Fruit fly (Drosophila melanogaster) whole organism, prepupa: ENCODE results near the gene Fatp1.

Experiments used
- CG10631 ChIP-seq: fragments of 200-800 bp; sonication (Bioruptor generic); optimal IDR thresholded peaks from 2 replicates; lab custom pipeline; 2016; ENCODE audit warnings: missing biosample characterization, missing genetic modification characterization
- CG10669 ChIP-seq: fragments of 200-800 bp; sonication (Bioruptor generic); optimal IDR thresholded peaks from 3 replicates; lab custom pipeline; 2018; ENCODE audit warnings: missing biosample characterization, mild to moderate bottlenecking, missing genetic modification characterization, moderate library complexity
- CG11762 ChIP-seq: fragments of 200-800 bp; sonication (Bioruptor generic); optimal IDR thresholded peaks from 3 replicates; lab custom pipeline; 2016; ENCODE audit warnings: missing biosample characterization, missing genetic modification characterization; ENCODE audit not compliant: insufficient read depth
- CG11902 ChIP-seq: fragments of 200-800 bp; sonication (Bioruptor generic); optimal IDR thresholded peaks from 3 replicates; lab custom pipeline; 2016; ENCODE audit warnings: missing biosample characterization, missing genetic modification characterization
- CG15336 ChIP-seq: fragments of 200-800 bp; sonication (Bioruptor generic); IDR thresholded peaks from 2 replicates; pipeline ENCODE4 v1.3.6; 2022; ENCODE audit warnings: missing biosample characterization, missing genetic modification characterization
- CG1621 ChIP-seq: fragments of 200-800 bp; sonication (Bioruptor generic); optimal IDR thresholded peaks from 3 replicates; lab custom pipeline; 2018; ENCODE audit warnings: missing biosample characterization, mild to moderate bottlenecking, missing genetic modification characterization
- CG16779 ChIP-seq: fragments of 200-800 bp; sonication (Bioruptor generic); optimal IDR thresholded peaks from 3 replicates; lab custom pipeline; 2017; ENCODE audit warnings: missing biosample characterization, mild to moderate bottlenecking, missing genetic modification characterization
- CG3032 ChIP-seq: fragments of 200-800 bp; optimal IDR thresholded peaks from 2 replicates; lab custom pipeline; 2019; ENCODE audit warnings: missing biosample characterization, mild to moderate bottlenecking, missing genetic modification characterization, moderate library complexity
- CG6163 ChIP-seq: fragments of 200-800 bp; sonication (Bioruptor generic); IDR thresholded peaks from 3 replicates; pipeline ENCODE4 v1.3.6; 2022; ENCODE audit warnings: missing biosample characterization, missing genetic modification characterization
- CG6276 ChIP-seq: fragments of 200-800 bp; sonication (Bioruptor generic); optimal IDR thresholded peaks from 2 replicates; lab custom pipeline; 2017; ENCODE audit warnings: missing biosample characterization, mild to moderate bottlenecking, missing genetic modification characterization
- CG6792 ChIP-seq: fragments of 200-800 bp; sonication (Bioruptor generic); optimal IDR thresholded peaks from 3 replicates; lab custom pipeline; 2016; ENCODE audit warnings: missing biosample characterization, missing genetic modification characterization
- CG6808 ChIP-seq: fragments of 200-800 bp; sonication (Bioruptor generic); optimal IDR thresholded peaks from 3 replicates; lab custom pipeline; 2017; ENCODE audit warnings: missing biosample characterization, missing genetic modification characterization, mild to moderate bottlenecking, moderate library complexity, missing genetic modification reagents
- CG6854 ChIP-seq: fragments of 200-800 bp; sonication (Bioruptor generic); optimal IDR thresholded peaks from 2 replicates; lab custom pipeline; 2017; ENCODE audit warnings: missing biosample characterization, mild to moderate bottlenecking, missing genetic modification characterization
- CG8119 ChIP-seq: fragments of 200-800 bp; sonication (Bioruptor generic); IDR thresholded peaks from 3 replicates; pipeline ENCODE4 v1.3.6; 2022; ENCODE audit warnings: missing biosample characterization, missing genetic modification characterization
- CG9139 ChIP-seq: fragments of 200-800 bp; sonication (Bioruptor generic); optimal IDR thresholded peaks from 3 replicates; lab custom pipeline; 2017; ENCODE audit warnings: missing biosample characterization, mild to moderate bottlenecking, missing genetic modification characterization
- Eip75B ChIP-seq: fragments of 200-800 bp; sonication (Bioruptor generic); optimal IDR thresholded peaks from 3 replicates; lab custom pipeline; 2016; ENCODE audit warnings: missing biosample characterization, missing genetic modification characterization
- Eip78C ChIP-seq: fragments of 200-800 bp; sonication (Bioruptor generic); peaks from one replicate; lab custom pipeline; 2016; ENCODE audit warnings: missing biosample characterization, missing genetic modification characterization
- Gug ChIP-seq: fragments of 200-800 bp; sonication (Bioruptor generic); IDR thresholded peaks from 2 replicates; pipeline ENCODE4 v1.3.6; 2022; ENCODE audit warnings: missing biosample characterization, missing genetic modification characterization
- Hr38 ChIP-seq: sonication (Bioruptor generic); optimal IDR thresholded peaks from 2 replicates; lab custom pipeline; 2016; ENCODE audit warnings: missing biosample characterization, missing genetic modification characterization
- Hr4 ChIP-seq: fragments of 200-800 bp; sonication (Bioruptor generic); optimal IDR thresholded peaks from 3 replicates; lab custom pipeline; 2016; ENCODE audit warnings: missing biosample characterization, missing genetic modification characterization
- Lpt ChIP-seq: fragments of 200-800 bp; sonication (Bioruptor generic); optimal IDR thresholded peaks from 3 replicates; lab custom pipeline; 2016; ENCODE audit warnings: missing biosample characterization, missing genetic modification characterization
- Met ChIP-seq: fragments of 200-800 bp; sonication (Bioruptor generic); optimal IDR thresholded peaks from 3 replicates; lab custom pipeline; 2016; ENCODE audit warnings: missing biosample characterization, missing genetic modification characterization
- OdsH ChIP-seq: fragments of 200-800 bp; sonication (Bioruptor generic); optimal IDR thresholded peaks from 3 replicates; lab custom pipeline; 2016; ENCODE audit warnings: missing biosample characterization, missing genetic modification characterization
- Sox14 ChIP-seq: fragments of 200-800 bp; sonication (Bioruptor generic); optimal IDR thresholded peaks from 3 replicates; lab custom pipeline; 2016; ENCODE audit warnings: missing biosample characterization, missing genetic modification characterization
- acj6 ChIP-seq: fragments of 200-800 bp; sonication (Bioruptor generic); optimal IDR thresholded peaks from 3 replicates; lab custom pipeline; 2016; ENCODE audit warnings: missing biosample characterization, missing genetic modification characterization
- cyc ChIP-seq: fragments of 200-800 bp; sonication (Bioruptor generic); optimal IDR thresholded peaks from 3 replicates; lab custom pipeline; 2016; ENCODE audit warnings: missing biosample characterization, missing genetic modification characterization
- dac ChIP-seq: fragments of 200-800 bp; sonication (Bioruptor generic); optimal IDR thresholded peaks from 2 replicates; lab custom pipeline; 2017; ENCODE audit warnings: missing biosample characterization, mild to moderate bottlenecking, missing genetic modification characterization
- dsx ChIP-seq: fragments of 200-800 bp; optimal IDR thresholded peaks from 3 replicates; lab custom pipeline; 2019; ENCODE audit warnings: missing biosample characterization, mild to moderate bottlenecking, missing genetic modification characterization, moderate library complexity; ENCODE audit not compliant: poor library complexity, severe bottlenecking
- eg ChIP-seq: fragments of 200-800 bp; sonication (Bioruptor generic); IDR thresholded peaks from 3 replicates; pipeline ENCODE4 v1.3.6; 2022; ENCODE audit warnings: missing biosample characterization, missing genetic modification characterization
- esn ChIP-seq: fragments of 200-800 bp; sonication (Bioruptor generic); optimal IDR thresholded peaks from 2 replicates; lab custom pipeline; 2016; ENCODE audit warnings: missing biosample characterization, mild to moderate bottlenecking, missing genetic modification characterization, moderate library complexity
- fd85E ChIP-seq: fragments of 200-800 bp; sonication (Bioruptor generic); optimal IDR thresholded peaks from 3 replicates; lab custom pipeline; 2016; ENCODE audit warnings: missing biosample characterization, missing genetic modification characterization
- net ChIP-seq: fragments of 200-800 bp; sonication (Bioruptor generic); optimal IDR thresholded peaks from 3 replicates; lab custom pipeline; 2016; ENCODE audit warnings: missing biosample characterization, missing genetic modification characterization
- salr ChIP-seq, 2 experiments: fragments of 200-800 bp; sonication (Bioruptor generic); optimal IDR thresholded peaks; 3 replicates each; lab custom pipeline; 2016 to 2018; ENCODE audit warnings: missing biosample characterization in 2 of 2, missing genetic modification characterization in 2 of 2, mild to moderate bottlenecking in 1 of 2
- spab ChIP-seq: fragments of 200-800 bp; sonication (Bioruptor generic); optimal IDR thresholded peaks from 2 replicates; lab custom pipeline; 2017; ENCODE audit warnings: missing biosample characterization, mild to moderate bottlenecking, missing genetic modification characterization, missing genetic modification reagents
- ss ChIP-seq, 2 experiments: fragments of 200-800 bp; sonication (Bioruptor generic); optimal IDR thresholded peaks; 2 replicates in 1 of 2; 3 replicates in 1 of 2; lab custom pipeline; 2017 to 2018; ENCODE audit warnings: mild to moderate bottlenecking in 2 of 2, missing biosample characterization in 2 of 2, missing genetic modification characterization in 2 of 2, moderate library complexity in 1 of 2
- svp ChIP-seq: fragments of 200-800 bp; sonication (Bioruptor generic); peaks from one replicate; lab custom pipeline; 2016; ENCODE audit warnings: missing biosample characterization, missing genetic modification characterization
- topi ChIP-seq: fragments of 200-800 bp; sonication (Bioruptor generic); optimal IDR thresholded peaks from 3 replicates; lab custom pipeline; 2016; ENCODE audit warnings: missing biosample characterization, missing genetic modification characterization
- vri ChIP-seq: fragments of 200-800 bp; sonication (Bioruptor generic); optimal IDR thresholded peaks from 3 replicates; lab custom pipeline; 2016; ENCODE audit warnings: missing biosample characterization, mild to moderate bottlenecking, missing genetic modification characterization

Fatp1 gene

DNA sequence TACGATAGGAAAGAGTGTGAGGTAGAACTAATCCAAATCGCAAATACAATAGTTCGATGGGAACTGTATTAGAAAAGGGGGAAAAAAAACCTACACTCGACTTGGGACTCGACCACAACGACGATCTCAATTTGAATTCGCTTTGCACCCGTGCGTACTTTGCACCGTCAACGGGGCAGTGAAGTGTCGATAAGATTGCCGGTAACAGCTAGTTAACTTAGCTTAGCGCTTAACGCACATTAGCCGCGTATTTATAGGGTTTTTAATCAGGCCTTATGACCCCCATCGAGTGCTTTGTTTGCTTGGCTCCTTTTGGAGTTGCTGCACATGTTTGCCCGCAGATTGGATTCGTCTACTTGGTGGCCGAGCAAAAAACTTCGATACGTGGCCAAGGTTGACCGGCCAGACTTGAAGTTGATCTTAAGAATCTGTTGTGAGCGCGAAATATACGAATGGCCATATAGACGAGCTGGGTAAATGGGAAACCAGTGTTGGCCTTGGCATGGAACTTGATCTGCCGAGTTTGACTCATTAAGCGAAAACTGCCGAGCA, 2.4 kb downstream of the Fatp1 start:
- no peak for TF ChIP-seq fd85E
- TF ChIP-seq CG8119 (GFP tag; lab: Robert Waterston, UW), result 0 out of 3 replicates have a peak, but pooled peaks have one; percentile 21
- TF ChIP-seq net (GFP tag; lab: Kevin White, UChicago), result peak; percentile 28
- TF ChIP-seq eg (GFP tag; lab: Robert Waterston, UW), result 0 out of 3 replicates have a peak, but pooled peaks have one; percentile 20
- TF ChIP-seq CG6276 (GFP tag; lab: Kevin White, UChicago), result peak; percentile 49
- TF ChIP-seq CG6163 (GFP tag; lab: Robert Waterston, UW), result no peak
- peak; percentile 1 to 32 for TF ChIP-seq ss (GFP tag; optimal IDR thresholded peaks at IDR 0.05; lab: Kevin White, UChicago)
- TF ChIP-seq CG6808 (GFP tag; lab: Kevin White, UChicago), result peak; percentile 29
- no peak for TF ChIP-seq CG10631 (GFP tag; lab: Kevin White, UChicago)
- 0 out of 2 replicates have a peak, but pooled peaks have one; percentile 14 for TF ChIP-seq CG15336
- no peak for TF ChIP-seq CG3032 (tag; lab: Kevin White, UChicago)

dm6 chr2L:10513837-10514499, 3.0 kb downstream of the Fatp1 start:
- TF ChIP-seq Eip78C (peak; percentile 55), CG3032 (tag; lab: Kevin White, UChicago) (no peak), Gug (no peak), CG10669 (peak; percentile 38)

- TF ChIP-seq cyc (GFP tag; lab: Kevin White, UChicago) (no peak), topi (GFP tag; lab: Kevin White, UChicago) (no peak), Eip78C (peak; percentile 38), eg (GFP tag; lab: Robert Waterston, UW) (no peak), CG15336 (no peak)
Observed at dm6 chr2L:10510843-10511242, 6.2 kb downstream of the Fatp1 start.

DNA sequence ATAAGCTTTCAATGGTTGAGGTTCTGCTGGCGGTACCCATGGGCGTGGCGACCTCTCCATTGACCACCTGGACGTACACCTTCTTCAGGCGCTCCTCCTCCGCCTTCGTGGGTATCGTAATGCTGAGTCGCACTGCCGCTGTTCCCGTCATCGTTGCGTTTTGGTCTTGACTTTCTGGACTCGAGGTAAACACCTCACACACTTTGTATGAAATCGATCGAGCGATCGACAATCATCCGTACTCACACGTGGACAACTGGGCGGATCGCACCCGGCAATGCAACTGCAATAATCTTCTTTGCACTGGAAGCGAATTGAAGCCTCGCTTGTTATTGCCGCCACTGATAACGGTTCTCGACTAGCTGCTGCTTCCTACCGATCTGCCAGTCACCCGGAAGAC, 6.9 kb downstream of the Fatp1 start, which contains the start of gene CG7384:
CG7384 (minus strand) TSS at position 366 of the 400 bp plus-strand sequence.
- TF ChIP-seq Sox14, result no peak
- peak; percentile 84 for TF ChIP-seq svp (GFP tag; lab: Kevin White, UChicago)
- peak; percentile 81 for TF ChIP-seq dsx (GFP tag; lab: Kevin White, UChicago)
- 0 out of 3 replicates have a peak, but pooled peaks have one; percentile 14 for TF ChIP-seq eg (GFP tag; lab: Robert Waterston, UW)
- TF ChIP-seq, all 60 proteins: peak for 3

DNA sequence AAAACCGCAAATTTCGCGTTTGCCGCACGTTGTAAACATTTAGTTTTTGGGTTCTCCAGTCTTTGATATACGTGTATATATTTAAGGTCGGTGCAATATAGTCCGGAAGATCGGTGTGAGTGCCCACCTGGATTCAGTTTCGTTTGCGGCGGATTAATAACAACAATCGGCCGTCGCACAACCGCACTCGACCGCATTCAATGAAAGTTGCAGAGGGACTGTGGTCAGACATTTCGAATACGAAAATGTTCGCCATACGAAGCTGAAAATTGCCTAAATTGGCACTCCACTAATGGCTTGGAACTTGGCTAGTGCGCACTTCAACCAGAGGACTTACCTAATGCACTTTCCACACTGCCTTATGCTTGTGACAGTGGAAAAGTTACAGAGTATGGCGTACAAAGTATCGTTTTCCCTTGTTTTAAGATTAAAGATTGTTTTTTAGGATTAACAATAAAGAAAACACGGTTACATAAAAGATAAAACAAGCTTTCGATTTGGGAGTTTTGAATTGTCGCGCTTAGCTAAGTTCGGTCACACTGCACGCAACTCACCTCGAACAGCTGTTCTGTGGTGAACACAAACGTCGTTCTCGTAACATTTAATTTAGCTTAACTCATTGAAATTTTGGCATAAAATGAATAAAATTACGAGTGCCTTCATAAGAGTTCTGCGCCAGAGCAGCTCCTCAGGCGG, 10.3 kb downstream of the Fatp1 start, which contains the start of the genes Myo31DF and CG6094:
Myo31DF (minus strand) TSS at position 223 of the 696 bp plus-strand sequence.
CG6094 (plus strand) TSS at position 525 of the 696 bp plus-strand sequence.
- TF ChIP-seq salr (GFP tag; optimal IDR thresholded peaks at IDR 0.05; lab: Kevin White, UChicago) (no peak), Gug (no peak), CG9139 (no peak), CG11902 (GFP tag; lab: Kevin White, UChicago) (no peak), CG8119 (GFP tag; lab: Robert Waterston, UW) (no peak), dsx (GFP tag; lab: Kevin White, UChicago) (peak; percentile 38), topi (GFP tag; lab: Kevin White, UChicago) (no peak), Lpt (GFP tag; lab: Kevin White, UChicago) (no peak), svp (GFP tag; lab: Kevin White, UChicago) (peak; percentile 66), CG1621 (tag; lab: Kevin White, UChicago) (peak; percentile 65), CG11762 (no peak), CG6163 (GFP tag; lab: Robert Waterston, UW) (peak; percentile 43; the same call in 1 of the 3 replicates), Met (no peak), CG6854 (no peak), Sox14 (peak; percentile 36), CG16779 (tag; lab: Kevin White, UChicago) (no peak), spab (GFP tag; lab: Kevin White, UChicago) (no peak), Eip75B (GFP tag; lab: Kevin White, UChicago) (peak; percentile 23), CG15336 (no peak), esn (GFP tag; lab: Kevin White, UChicago) (peak; percentile 27), OdsH (GFP tag; lab: Kevin White, UChicago) (no peak), Hr4 (GFP tag; lab: Kevin White, UChicago) (no peak), acj6 (GFP tag; lab: Kevin White, UChicago) (no peak), CG6792 (no peak), Hr38 (GFP tag; lab: Kevin White, UChicago) (no peak), CG6276 (GFP tag; lab: Kevin White, UChicago) (no peak), dac (GFP tag; lab: Kevin White, UChicago) (no peak), vri (peak; percentile 53), fd85E (no peak)
